Fruit fly (Drosophila melanogaster): ENCODE data around the gene Ugalt.

The Ugalt gene

dm6 chrX:2703693-2704092 is at the start of gene Ugalt:
TSS of gene Ugalt (minus strand) at chrX:2703852.
- TF ChIP-seq CTCF (optimal IDR thresholded peaks at IDR 0.05) = no peak
- no peak for TF ChIP-seq CG8478 (optimal IDR thresholded peaks at IDR 0.05)

dm6 chrX:2749693-2750092 is 46.0 kb upstream of the Ugalt start:
- TF ChIP-seq CG8478 (optimal IDR thresholded peaks at IDR 0.05) (no peak), CTCF (optimal IDR thresholded peaks at IDR 0.05) (no peak)

- TF ChIP-seq CG8478 (optimal IDR thresholded peaks at IDR 0.05) = no peak
- TF ChIP-seq CTCF (optimal IDR thresholded peaks at IDR 0.05) = no peak
Observed at dm6 chrX:2744042-2744441, 40.4 kb upstream of the Ugalt start, which contains the start of gene Syx4. TSS of gene Syx4 (minus strand) at chrX:2744076.

- no peak for TF ChIP-seq CTCF (optimal IDR thresholded peaks at IDR 0.05)
- no peak for TF ChIP-seq CG8478 (optimal IDR thresholded peaks at IDR 0.05)
Observed at dm6 chrX:2743601-2744000, 39.9 kb upstream of the Ugalt start.

- no peak for TF ChIP-seq CG8478 (optimal IDR thresholded peaks at IDR 0.05)
Observed at dm6 chrX:2743020-2743419, 39.4 kb upstream of the Ugalt start.

dm6 chrX:2742067-2742466 is 38.4 kb upstream of the Ugalt start:
- TF ChIP-seq CTCF (optimal IDR thresholded peaks at IDR 0.05) (no peak), CG8478 (optimal IDR thresholded peaks at IDR 0.05) (no peak)

- TF ChIP-seq CTCF (optimal IDR thresholded peaks at IDR 0.05) = no peak
- TF ChIP-seq CG8478 (optimal IDR thresholded peaks at IDR 0.05) = no peak
Observed at dm6 chrX:2740084-2740483, 36.4 kb upstream of the Ugalt start, which contains the start of gene kirre. TSS of gene kirre (plus strand) at chrX:2740384.

- TF ChIP-seq CTCF (optimal IDR thresholded peaks at IDR 0.05) = peak in 1 of 2 experiments; percentile 27
- no peak for TF ChIP-seq CG8478 (optimal IDR thresholded peaks at IDR 0.05)
Observed at dm6 chrX:2738663-2739062, 35.0 kb upstream of the Ugalt start, which contains the start of gene crm. TSS of gene crm (minus strand) at chrX:2738773.

- no peak for TF ChIP-seq CTCF (optimal IDR thresholded peaks at IDR 0.05)
- no peak for TF ChIP-seq CG8478 (optimal IDR thresholded peaks at IDR 0.05)
Observed at dm6 chrX:2732127-2732526, 28.5 kb upstream of the Ugalt start, which contains the start of the genes ttm50 and CG2712. TSS of gene ttm50 (minus strand) at chrX:2732190. TSS of gene CG2712 (plus strand) at chrX:2732469.

- TF ChIP-seq CG8478 (optimal IDR thresholded peaks at IDR 0.05) (no peak), CTCF (optimal IDR thresholded peaks at IDR 0.05) (no peak)
Observed at dm6 chrX:2727506-2727905, 23.9 kb upstream of the Ugalt start, which contains the start of gene dwg. TSS of gene dwg (plus strand) at chrX:2727698.

dm6 chrX:2726420-2726819 is 22.8 kb upstream of the Ugalt start, which contains the start of gene vilya:
TSS of gene vilya (plus strand) at chrX:2726678.
- TF ChIP-seq CG8478 (optimal IDR thresholded peaks at IDR 0.05) = no peak
- no peak for TF ChIP-seq CTCF (optimal IDR thresholded peaks at IDR 0.05)

- TF ChIP-seq CTCF (optimal IDR thresholded peaks at IDR 0.05) (no peak), CG8478 (optimal IDR thresholded peaks at IDR 0.05) (no peak)
Observed at dm6 chrX:2720122-2720521, 16.5 kb upstream of the Ugalt start, which contains the start of gene CG2701. TSS of gene CG2701 (minus strand) at chrX:2720327.

- no peak for TF ChIP-seq CTCF (optimal IDR thresholded peaks at IDR 0.05)
- TF ChIP-seq CG8478 (optimal IDR thresholded peaks at IDR 0.05) = no peak
Observed at dm6 chrX:2714730-2715129, 11.1 kb upstream of the Ugalt start.

- no peak for TF ChIP-seq CG8478 (optimal IDR thresholded peaks at IDR 0.05)
- TF ChIP-seq CTCF (optimal IDR thresholded peaks at IDR 0.05) = no peak
Observed at dm6 chrX:2713776-2714175, 10.1 kb upstream of the Ugalt start, which contains the start of the genes CG2685 and CG2694. TSS of gene CG2685 (minus strand) at chrX:2713960. TSS of gene CG2694 (plus strand) at chrX:2714079.

- TF ChIP-seq CG8478 (optimal IDR thresholded peaks at IDR 0.05) = no peak
Observed at dm6 chrX:2708156-2708734, 4.6 kb upstream of the Ugalt start, which contains the start of gene CG2681. TSS of gene CG2681 (plus strand) at chrX:2708684.

- TF ChIP-seq CTCF (optimal IDR thresholded peaks at IDR 0.05) = no peak
- no peak for TF ChIP-seq CG8478 (optimal IDR thresholded peaks at IDR 0.05)
Observed at dm6 chrX:2707377-2708090, 3.9 kb upstream of the Ugalt start, which contains the start of gene CG2680. TSS of gene CG2680 (minus strand) at chrX:2707427.

All from S2 (cell line).